Fruit fly (Drosophila melanogaster): ENCODE data around the gene Boh2.

Boh2 gene

DNA sequence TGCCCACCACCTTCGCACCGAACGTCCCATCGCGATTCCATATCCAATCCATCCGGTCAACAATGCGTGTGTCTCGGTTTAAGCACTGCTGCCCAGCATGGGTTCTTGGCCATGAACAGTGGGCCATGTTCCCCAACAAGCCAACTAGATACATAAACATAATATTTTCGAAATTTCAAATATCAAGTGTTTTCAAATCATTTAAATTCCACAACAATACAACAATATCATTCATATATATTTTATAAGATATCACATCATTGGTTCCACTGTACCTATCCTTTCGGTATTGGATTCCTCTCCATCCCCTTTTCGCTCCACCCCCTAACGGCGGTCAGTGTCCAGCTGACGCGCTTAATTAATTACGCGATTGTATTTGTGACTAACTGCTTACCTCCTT is 43.2 kb downstream of the Boh2 start (continued):
- TF ChIP-seq wek (GFP tag; optimal IDR thresholded peaks at IDR 0.05) (no peak), Deaf1 (tag; optimal IDR thresholded peaks at IDR 0.05) (no peak), gem (tag; optimal IDR thresholded peaks at IDR 0.05) (peak; percentile 51), zen2 (GFP tag; IDR thresholded peaks at IDR 0.05; ENCODE audit: partially characterized antibody) (no peak), CG9876 (GFP tag; optimal IDR thresholded peaks at IDR 0.05) (no peak), Dfd (GFP tag; optimal IDR thresholded peaks at IDR 0.05) (no peak), tup (GFP tag; optimal IDR thresholded peaks at IDR 0.05) (no peak), CG11398 (GFP tag; optimal IDR thresholded peaks at IDR 0.05) (no peak), Abd-B (GFP tag; optimal IDR thresholded peaks at IDR 0.05) (no peak), CG2129 (GFP tag; IDR thresholded peaks at IDR 0.05; ENCODE audit: partially characterized antibody) (no peak), Gug (GFP tag; IDR thresholded peaks at IDR 0.05) (0 out of 4 replicates have a peak, but pooled peaks have one; percentile 26), bcd (GFP tag; optimal IDR thresholded peaks at IDR 0.05) (no peak), zen (tag; optimal IDR thresholded peaks at IDR 0.05) (peak; percentile 17), cato (GFP tag; optimal IDR thresholded peaks at IDR 0.05; ENCODE audit: borderline replicate concordance) (no peak), chinmo (GFP tag; IDR thresholded peaks at IDR 0.05; ENCODE audit: partially characterized antibody) (no peak), CG14050 (GFP tag; IDR thresholded peaks at IDR 0.05) (no peak), HHEX (GFP tag; optimal IDR thresholded peaks at IDR 0.05) (peak; percentile 3), gro (GFP tag; optimal IDR thresholded peaks at IDR 0.05) (no peak), pan (optimal IDR thresholded peaks at IDR 0.05) (no peak), pan (GFP tag; optimal IDR thresholded peaks at IDR 0.05 in 1 of 2, IDR thresholded peaks at IDR 0.05 in 1 of 2) (peak in 1 of 2 experiments; percentile 31), CG10462 (GFP tag; optimal IDR thresholded peaks at IDR 0.05) (no peak), Opbp (GFP tag; IDR thresholded peaks at IDR 0.05; ENCODE audit: partially characterized antibody) (no peak), dmrt11E (tag; optimal IDR thresholded peaks at IDR 0.05) (peak; percentile 21), CG5953 (GFP tag; IDR thresholded peaks at IDR 0.05) (no peak), CG7556 (GFP tag; optimal IDR thresholded peaks at IDR 0.05) (peak; percentile 12), CG10321 (GFP tag; IDR thresholded peaks at IDR 0.05) (no peak), run (tag; optimal IDR thresholded peaks at IDR 0.05) (no peak), CG10543 (GFP tag; optimal IDR thresholded peaks at IDR 0.05) (no peak), CG13624 (GFP tag; optimal IDR thresholded peaks at IDR 0.05) (no peak), tna (GFP tag; IDR thresholded peaks at IDR 0.05; ENCODE audit: partially characterized antibody) (no peak), knrl (GFP tag; IDR thresholded peaks at IDR 0.05; ENCODE audit: partially characterized antibody) (no peak), CG11504 (tag; optimal IDR thresholded peaks at IDR 0.05) (peak; percentile 1), CG2875 (GFP tag; optimal IDR thresholded peaks at IDR 0.05) (no peak), fd102C (GFP tag; optimal IDR thresholded peaks at IDR 0.05) (no peak), ftz-f1 (GFP tag; optimal IDR thresholded peaks at IDR 0.05) (no peak), CrebB (tag; optimal IDR thresholded peaks at IDR 0.05) (no peak), CG17186 (GFP tag; optimal IDR thresholded peaks at IDR 0.05) (no peak), cwo (GFP tag; optimal IDR thresholded peaks at IDR 0.05) (no peak), dysf (GFP tag; IDR thresholded peaks at IDR 0.05) (0 out of 3 replicates have a peak, but pooled peaks have one; percentile 23), Adf1 (GFP tag; IDR thresholded peaks at IDR 0.05) (no peak), HmgD (GFP tag; optimal IDR thresholded peaks at IDR 0.05) (no peak), kay (GFP tag; optimal IDR thresholded peaks at IDR 0.05) (no peak), Ssrp (tag; optimal IDR thresholded peaks at IDR 0.05) (no peak), CG32767 (GFP tag; IDR thresholded peaks at IDR 0.05) (0 out of 2 replicates have a peak, but pooled peaks have one; percentile 34), CG6683 (GFP tag; optimal IDR thresholded peaks at IDR 0.05) (no peak), lmd (GFP tag; IDR thresholded peaks at IDR 0.05) (no peak), CG32532 (GFP tag; IDR thresholded peaks at IDR 0.05) (peak; percentile 22; the same call in 1 of the 2 replicates), CG11456 (GFP tag; IDR thresholded peaks at IDR 0.05) (no peak), HLH54F (GFP tag; optimal IDR thresholded peaks at IDR 0.05) (no peak), HmgZ (tag; optimal IDR thresholded peaks at IDR 0.05) (no peak), Drgx (GFP tag; IDR thresholded peaks at IDR 0.05) (no peak)

Measured in whole organism, embryonic.